Fruit fly (Drosophila melanogaster) whole organism, adult: Measurements from ENCODE around the gene CG13012.

ENCODE experiments used
- CG11617 ChIP-seq: fragments of 200-800 bp; sonication (Bioruptor generic); optimal IDR thresholded peaks from 2 replicates; lab custom pipeline; 2017; ENCODE audit warnings: mild to moderate bottlenecking, missing biosample characterization, missing genetic modification reagents, missing genetic modification characterization
- CG12768 ChIP-seq: fragments of 200-800 bp; sonication (Bioruptor generic); optimal IDR thresholded peaks from 2 replicates; lab custom pipeline; 2017; ENCODE audit warnings: missing biosample characterization, missing genetic modification characterization, mild to moderate bottlenecking, moderate library complexity, missing genetic modification reagents
- CG14711 ChIP-seq: fragments of 200-800 bp; sonication (Bioruptor generic); optimal IDR thresholded peaks from 2 replicates; lab custom pipeline; 2018; ENCODE audit warnings: missing biosample characterization, mild to moderate bottlenecking, missing genetic modification characterization, moderate library complexity
- CG1620 ChIP-seq: fragments of 200-800 bp; sonication (Bioruptor generic); optimal IDR thresholded peaks from 2 replicates; lab custom pipeline; 2016; ENCODE audit warnings: missing biosample characterization, missing genetic modification characterization
- CG33017 ChIP-seq: fragments of 200-800 bp; sonication (Bioruptor generic); optimal IDR thresholded peaks from 2 replicates; lab custom pipeline; 2018; ENCODE audit warnings: missing biosample characterization, mild to moderate bottlenecking, missing genetic modification characterization, moderate library complexity
- CG5204 ChIP-seq: fragments of 200-800 bp; sonication (Bioruptor generic); optimal IDR thresholded peaks from 2 replicates; lab custom pipeline; 2016; ENCODE audit warnings: missing biosample characterization, missing genetic modification characterization
- CG7045 ChIP-seq: fragments of 200-800 bp; sonication (Bioruptor generic); optimal IDR thresholded peaks from 2 replicates; lab custom pipeline; 2017; ENCODE audit warnings: missing biosample characterization, mild to moderate bottlenecking, missing genetic modification characterization
- CG7101 ChIP-seq: fragments of 200-800 bp; sonication (Bioruptor generic); optimal IDR thresholded peaks from 2 replicates; lab custom pipeline; 2018; ENCODE audit warnings: missing biosample characterization, mild to moderate bottlenecking, missing genetic modification characterization, moderate library complexity
- Clk ChIP-seq: fragments of 200-800 bp; sonication (Bioruptor generic); optimal IDR thresholded peaks from 2 replicates; lab custom pipeline; 2017; ENCODE audit warnings: missing biosample characterization, missing genetic modification characterization
- Crg-1 ChIP-seq: fragments of 200-800 bp; sonication (Bioruptor generic); optimal IDR thresholded peaks from 2 replicates; lab custom pipeline; 2016; ENCODE audit warnings: missing biosample characterization, missing genetic modification characterization
- Hr96 ChIP-seq: fragments of 200-800 bp; sonication (Bioruptor generic); optimal IDR thresholded peaks from 2 replicates; lab custom pipeline; 2016; ENCODE audit warnings: missing biosample characterization, missing genetic modification characterization
- Mnt ChIP-seq: fragments of 200-800 bp; sonication (Bioruptor generic); optimal IDR thresholded peaks from 2 replicates; lab custom pipeline; 2016; ENCODE audit warnings: missing biosample characterization, mild to moderate bottlenecking, missing genetic modification characterization
- bab1 ChIP-seq: fragments of 200-800 bp; sonication (Bioruptor generic); optimal IDR thresholded peaks from 3 replicates; lab custom pipeline; 2019; ENCODE audit warnings: missing biosample characterization, mild to moderate bottlenecking, missing genetic modification characterization, moderate library complexity
- cic ChIP-seq: fragments of 200-800 bp; sonication (Bioruptor generic); optimal IDR thresholded peaks from 2 replicates; lab custom pipeline; 2017; ENCODE audit warnings: missing biosample characterization, mild to moderate bottlenecking, missing genetic modification characterization, moderate library complexity
- cnc ChIP-seq, 2 experiments: fragments of >200 bp; optimal IDR thresholded peaks; 2 replicates each; lab custom pipeline; 2017
- kay ChIP-seq: fragments of 200-800 bp; sonication (Bioruptor generic); peaks from one replicate; lab custom pipeline; 2016; ENCODE audit warnings: missing biosample characterization, missing genetic modification characterization, borderline replicate concordance
- ovo ChIP-seq: fragments of 200-800 bp; sonication (Bioruptor generic); optimal IDR thresholded peaks from 2 replicates; lab custom pipeline; 2016; ENCODE audit warnings: missing biosample characterization, missing genetic modification characterization
- pad ChIP-seq: fragments of 200-800 bp; sonication (Bioruptor generic); optimal IDR thresholded peaks from 3 replicates; lab custom pipeline; 2017; ENCODE audit warnings: missing biosample characterization, missing genetic modification characterization, mild to moderate bottlenecking, moderate library complexity, missing genetic modification reagents
- tj ChIP-seq: fragments of 200-800 bp; sonication (Bioruptor generic); optimal IDR thresholded peaks from 3 replicates; lab custom pipeline; 2017; ENCODE audit warnings: missing biosample characterization, mild to moderate bottlenecking, missing genetic modification characterization, moderate library complexity
- toe ChIP-seq: fragments of 200-800 bp; sonication (Bioruptor generic); optimal IDR thresholded peaks from 2 replicates; lab custom pipeline; 2016; ENCODE audit warnings: missing biosample characterization, missing genetic modification characterization

CG13012 gene

DNA sequence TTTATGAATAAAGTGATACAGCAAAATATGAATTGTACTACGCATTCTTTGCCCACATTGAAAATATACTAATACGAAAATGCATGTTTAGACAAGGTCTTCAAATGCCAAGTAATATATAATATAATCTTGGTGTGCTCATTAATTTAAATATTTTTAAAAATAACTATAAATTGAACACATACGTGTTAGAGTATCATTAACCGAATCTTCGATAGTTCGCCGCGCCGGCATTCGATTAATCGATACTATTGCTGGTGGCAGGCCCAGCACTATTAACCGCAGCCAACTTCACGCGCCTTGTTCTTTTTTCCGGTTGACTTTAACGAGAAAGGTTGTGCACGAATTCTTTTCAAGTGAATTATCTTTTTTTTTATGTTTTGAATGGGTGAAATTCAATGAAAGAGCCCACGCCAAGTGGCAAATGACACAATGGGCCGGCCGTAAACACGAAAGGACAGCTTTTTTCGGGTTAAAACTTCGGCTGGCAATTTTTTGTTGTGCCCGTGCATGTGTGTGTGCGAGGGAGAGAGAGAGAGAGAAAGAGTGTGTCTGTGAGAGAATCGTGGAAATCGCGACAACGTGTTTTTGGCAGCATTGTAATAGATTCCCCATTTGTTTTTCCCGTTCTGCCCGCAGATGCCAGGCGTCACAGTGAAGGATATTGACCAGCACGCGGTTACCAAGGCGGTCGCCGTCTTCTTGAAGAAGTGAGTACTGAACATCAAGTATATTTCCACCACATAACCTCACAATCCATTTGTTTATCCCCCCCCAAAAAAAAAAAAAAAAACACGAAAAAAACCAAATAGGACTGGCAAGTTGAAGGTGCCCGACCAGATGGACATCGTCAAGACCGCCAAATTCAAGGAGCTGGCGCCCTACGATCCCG lies 38.7 kb downstream of the CG13012 start, which contains the start of gene RpS19a:
Gene RpS19a (plus strand): TSS at position 301 of the 892 bp plus-strand sequence.
- TF ChIP-seq Mnt (GFP tag; lab: Kevin White, UChicago) (peak; percentile 93), CG7101 (peak; percentile 94), bab1 (peak; percentile 92), toe (peak; percentile 54), CG5204 (GFP tag; lab: Kevin White, UChicago) (peak; percentile 65), pad (peak; percentile 82), Hr96 (GFP tag; lab: Kevin White, UChicago) (peak; percentile 89), CG1620 (GFP tag; lab: Kevin White, UChicago) (peak; percentile 90), kay (GFP tag; lab: Kevin White, UChicago) (no peak), CG14711 (tag; lab: Kevin White, UChicago) (peak; percentile 70), tj (GFP tag; lab: Kevin White, UChicago) (peak; percentile 67), CG7045 (GFP tag; lab: Kevin White, UChicago) (peak; percentile 58), cic (no peak), Clk (peak; percentile 9), CG12768 (GFP tag; lab: Kevin White, UChicago) (peak; percentile 77), Crg-1 (peak; percentile 88), CG11617 (GFP tag; lab: Kevin White, UChicago) (peak; percentile 94), CG33017 (tag; lab: Kevin White, UChicago) (peak; percentile 59), ovo (peak; percentile 88), cnc (optimal IDR thresholded peaks at IDR 0.05; lab: Kevin White, UChicago) (no peak)

DNA sequence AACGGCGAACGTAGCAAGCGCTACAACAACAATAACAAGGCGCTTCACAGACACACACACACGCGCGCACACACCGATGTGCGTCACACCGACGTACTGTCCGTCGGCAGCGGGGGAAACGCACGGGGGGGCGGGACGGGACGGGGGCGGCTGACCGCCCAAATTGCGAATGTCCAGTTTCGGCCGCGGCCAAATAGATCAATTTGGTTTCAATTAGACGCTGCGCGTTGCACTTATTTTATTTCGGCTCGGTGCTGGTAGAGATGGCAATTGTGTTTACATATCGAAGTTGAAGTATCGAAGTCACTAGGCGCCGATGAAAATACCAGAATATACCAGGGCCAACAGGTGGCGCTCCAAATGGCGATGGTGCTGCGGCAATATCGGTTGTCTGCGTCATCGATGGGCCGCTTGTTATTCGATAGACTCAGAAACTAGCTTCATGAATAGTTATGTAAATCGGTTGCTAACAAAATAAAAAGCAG lies 39.4 kb downstream of the CG13012 start, which contains the start of gene Rok:
Gene Rok (minus strand): TSS at position 309 of the 485 bp plus-strand sequence.
- TF ChIP-seq cic: peak; percentile 30
- no peak for TF ChIP-seq cnc (optimal IDR thresholded peaks at IDR 0.05; lab: Kevin White, UChicago)
- TF ChIP-seq CG33017 (tag; lab: Kevin White, UChicago): no peak
- TF ChIP-seq tj (GFP tag; lab: Kevin White, UChicago): peak; percentile 41

dm6 chrX:16633181-16633957 lies 43.2 kb downstream of the CG13012 start:
- peak; percentile 10 for TF ChIP-seq pad
- peak; percentile 8 for TF ChIP-seq toe
- TF ChIP-seq cic: peak; percentile 78
- peak; percentile 22 for TF ChIP-seq CG5204 (GFP tag; lab: Kevin White, UChicago)
- no peak for TF ChIP-seq CG7101
- TF ChIP-seq CG11617 (GFP tag; lab: Kevin White, UChicago): peak; percentile 11
- no peak for TF ChIP-seq CG14711 (tag; lab: Kevin White, UChicago)
- TF ChIP-seq Mnt (GFP tag; lab: Kevin White, UChicago): peak; percentile 97
- TF ChIP-seq CG7045 (GFP tag; lab: Kevin White, UChicago): peak; percentile 6
- peak; percentile 1 for TF ChIP-seq CG33017 (tag; lab: Kevin White, UChicago)
- TF ChIP-seq tj (GFP tag; lab: Kevin White, UChicago): peak; percentile 39
- no peak for TF ChIP-seq kay (GFP tag; lab: Kevin White, UChicago)
- peak; percentile 29 for TF ChIP-seq Hr96 (GFP tag; lab: Kevin White, UChicago)
- peak; percentile 96 for TF ChIP-seq CG12768 (GFP tag; lab: Kevin White, UChicago)

DNA sequence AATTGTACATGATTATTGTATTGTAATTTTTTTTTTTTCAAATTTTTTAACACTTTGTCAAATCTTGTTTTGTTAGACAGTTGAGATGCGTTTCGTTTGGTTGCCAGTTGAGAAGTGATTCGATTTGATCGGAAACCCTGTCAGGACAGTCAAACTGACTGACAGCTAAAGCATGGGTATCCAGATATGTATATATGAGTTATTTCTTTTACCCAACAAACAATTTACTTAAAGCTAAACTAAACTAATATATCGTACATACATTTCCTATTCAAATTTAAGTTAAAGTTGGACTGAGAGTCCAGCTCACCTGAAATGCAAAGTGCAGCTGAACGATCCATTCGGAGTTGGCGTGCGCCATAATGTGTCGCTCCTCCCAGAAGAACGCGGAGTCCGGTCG lies 44.4 kb downstream of the CG13012 start, which contains the start of gene CG9777:
Gene CG9777 (minus strand): TSS at position 101 of the 400 bp plus-strand sequence.
- TF ChIP-seq Clk (no peak), CG14711 (tag; lab: Kevin White, UChicago) (no peak), bab1 (no peak), CG5204 (GFP tag; lab: Kevin White, UChicago) (no peak), Hr96 (GFP tag; lab: Kevin White, UChicago) (no peak), Crg-1 (no peak), CG1620 (GFP tag; lab: Kevin White, UChicago) (no peak), kay (GFP tag; lab: Kevin White, UChicago) (no peak), CG7045 (GFP tag; lab: Kevin White, UChicago) (no peak), Mnt (GFP tag; lab: Kevin White, UChicago) (no peak), CG33017 (tag; lab: Kevin White, UChicago) (no peak), cnc (optimal IDR thresholded peaks at IDR 0.05; lab: Kevin White, UChicago) (no peak), CG12768 (GFP tag; lab: Kevin White, UChicago) (no peak), toe (no peak), ovo (no peak), CG7101 (no peak)

- TF ChIP-seq CG14711 (tag; lab: Kevin White, UChicago) (no peak), Clk (no peak), tj (GFP tag; lab: Kevin White, UChicago) (no peak), bab1 (no peak), pad (no peak), toe (no peak), CG5204 (GFP tag; lab: Kevin White, UChicago) (no peak), cic (no peak), CG11617 (GFP tag; lab: Kevin White, UChicago) (no peak), Hr96 (GFP tag; lab: Kevin White, UChicago) (no peak), ovo (no peak), Crg-1 (no peak), CG7045 (GFP tag; lab: Kevin White, UChicago) (no peak), CG33017 (tag; lab: Kevin White, UChicago) (no peak), kay (GFP tag; lab: Kevin White, UChicago) (no peak), cnc (optimal IDR thresholded peaks at IDR 0.05; lab: Kevin White, UChicago) (no peak), Mnt (GFP tag; lab: Kevin White, UChicago) (no peak)
These were observed 52.0 kb downstream of the CG13012 start for dm6 chrX:16624519-16624918.
